Fruit fly (Drosophila melanogaster) whole organism, embryonic: ENCODE data around the gene Dora.

ENCODE experiments used
- Blimp-1 ChIP-seq: fragments of 200-800 bp; sonication (Bioruptor generic); optimal IDR thresholded peaks from 3 replicates; lab custom pipeline; 2018; ENCODE audit warnings: missing biosample characterization, missing genetic modification characterization, mild to moderate bottlenecking, moderate library complexity, missing genetic modification reagents
- BtbVII ChIP-seq: fragments of 200-800 bp; sonication (Bioruptor generic); optimal IDR thresholded peaks from 3 replicates; lab custom pipeline; 2017; ENCODE audit warnings: missing biosample characterization, mild to moderate bottlenecking, missing genetic modification characterization
- CG10979 ChIP-seq: fragments of 200-800 bp; sonication (Bioruptor generic); optimal IDR thresholded peaks from 2 replicates; lab custom pipeline; 2018; ENCODE audit warnings: missing biosample characterization, mild to moderate bottlenecking, missing genetic modification characterization, moderate library complexity
- CG11504 ChIP-seq: fragments of 200-800 bp; sonication (Bioruptor generic); optimal IDR thresholded peaks from 3 replicates; lab custom pipeline; 2019; ENCODE audit warnings: missing biosample characterization, mild to moderate bottlenecking, missing genetic modification characterization, moderate library complexity
- CG14710 ChIP-seq: fragments of 200-800 bp; sonication (Bioruptor generic); optimal IDR thresholded peaks from 3 replicates; lab custom pipeline; 2019; ENCODE audit warnings: missing biosample characterization, mild to moderate bottlenecking, missing genetic modification characterization, moderate library complexity
- CG1529 ChIP-seq: fragments of 200-800 bp; sonication (Bioruptor generic); optimal IDR thresholded peaks from 3 replicates; lab custom pipeline; 2018; ENCODE audit warnings: missing biosample characterization, missing genetic modification characterization
- CG17361 ChIP-seq: fragments of 200-800 bp; sonication (Bioruptor generic); IDR thresholded peaks from 3 replicates; pipeline ENCODE4 v1.3.6; 2022; ENCODE audit warnings: missing biosample characterization, missing genetic modification characterization
- CG18262 ChIP-seq: fragments of 200-800 bp; optimal IDR thresholded peaks from 3 replicates; lab custom pipeline; 2019; ENCODE audit warnings: missing biosample characterization, mild to moderate bottlenecking, missing genetic modification characterization, moderate library complexity
- CG2678 ChIP-seq: fragments of 200-800 bp; sonication (Bioruptor generic); optimal IDR thresholded peaks from 3 replicates; lab custom pipeline; 2019; ENCODE audit warnings: missing biosample characterization, mild to moderate bottlenecking, missing genetic modification characterization, moderate library complexity
- CG2712 ChIP-seq: fragments of 200-800 bp; optimal IDR thresholded peaks from 3 replicates; lab custom pipeline; 2019; ENCODE audit warnings: missing biosample characterization, mild to moderate bottlenecking, missing genetic modification characterization, moderate library complexity
- CG30403 ChIP-seq: fragments of 200-800 bp; sonication (Bioruptor generic); optimal IDR thresholded peaks from 3 replicates; lab custom pipeline; 2016; ENCODE audit warnings: missing biosample characterization, missing genetic modification characterization
- CG4424 ChIP-seq: fragments of 200-800 bp; sonication (Bioruptor generic); optimal IDR thresholded peaks from 3 replicates; lab custom pipeline; 2016; ENCODE audit warnings: missing biosample characterization, missing genetic modification characterization
- CG4730 ChIP-seq: fragments of 200-800 bp; sonication (Bioruptor generic); IDR thresholded peaks from 2 replicates; pipeline ENCODE4 v1.3.6; 2022; ENCODE audit warnings: missing biosample characterization, missing genetic modification characterization
- CG6791 ChIP-seq: fragments of 200-800 bp; sonication (Bioruptor generic); IDR thresholded peaks from 3 replicates; pipeline ENCODE4 v1.3.6; 2022; ENCODE audit warnings: missing biosample characterization, missing genetic modification characterization; ENCODE audit not compliant: partially characterized antibody
- CG7556 ChIP-seq: fragments of 200-800 bp; sonication (Bioruptor generic); optimal IDR thresholded peaks from 2 replicates; lab custom pipeline; 2017; ENCODE audit warnings: missing biosample characterization, mild to moderate bottlenecking, missing genetic modification characterization
- Ets65A ChIP-seq: fragments of 200-800 bp; sonication (Bioruptor generic); peaks from one replicate; lab custom pipeline; 2016; ENCODE audit warnings: missing biosample characterization, missing genetic modification characterization
- Ets97D ChIP-seq: fragments of 200-800 bp; sonication (Bioruptor generic); optimal IDR thresholded peaks from 3 replicates; lab custom pipeline; 2016; ENCODE audit warnings: missing biosample characterization, missing genetic modification characterization
- Hr51 ChIP-seq, 2 experiments: fragments of 200-800 bp; sonication (Bioruptor generic); optimal IDR thresholded peaks; 2 replicates in 1 of 2; 3 replicates in 1 of 2; lab custom pipeline; 2016 to 2018; ENCODE audit warnings: missing biosample characterization in 2 of 2, missing genetic modification characterization in 2 of 2, mild to moderate bottlenecking in 1 of 2, moderate library complexity in 1 of 2
- Hsf ChIP-seq: fragments of 200-800 bp; sonication (Bioruptor generic); optimal IDR thresholded peaks from 3 replicates; lab custom pipeline; 2016; ENCODE audit warnings: missing biosample characterization, missing genetic modification characterization
- Med ChIP-seq: fragments of 200-800 bp; sonication (Bioruptor generic); peaks from one replicate; lab custom pipeline; 2016; ENCODE audit warnings: missing biosample characterization, missing genetic modification characterization, mild to moderate bottlenecking, inconsistent platforms, moderate library complexity
- Oli ChIP-seq: fragments of 200-800 bp; sonication (Bioruptor generic); optimal IDR thresholded peaks from 2 replicates; lab custom pipeline; 2018; ENCODE audit warnings: missing biosample characterization, mild to moderate bottlenecking, missing genetic modification characterization, moderate library complexity
- Pdp1 ChIP-seq, 2 experiments: fragments of 200-800 bp; sonication (Bioruptor generic); optimal IDR thresholded peaks; 3 replicates each; lab custom pipeline; 2016; ENCODE audit warnings: missing biosample characterization in 2 of 2, missing genetic modification characterization in 2 of 2, mild to moderate bottlenecking in 1 of 2, moderate library complexity in 1 of 2
- Ravus ChIP-seq: fragments of 200-800 bp; sonication (Bioruptor generic); IDR thresholded peaks from 2 replicates; pipeline ENCODE4 v1.3.6; 2022; ENCODE audit warnings: missing biosample characterization, missing genetic modification characterization
- Sox100B ChIP-seq: fragments of 200-800 bp; sonication (Bioruptor generic); optimal IDR thresholded peaks from 3 replicates; lab custom pipeline; 2018; ENCODE audit warnings: missing biosample characterization, mild to moderate bottlenecking, missing genetic modification characterization
- Sox102F ChIP-seq: fragments of 200-800 bp; sonication (Bioruptor generic); optimal IDR thresholded peaks from 2 replicates; lab custom pipeline; 2018; ENCODE audit warnings: missing biosample characterization, mild to moderate bottlenecking, missing genetic modification characterization, moderate library complexity
- Vsx1 ChIP-seq: fragments of 200-800 bp; sonication (Bioruptor generic); optimal IDR thresholded peaks from 2 replicates; lab custom pipeline; 2017; ENCODE audit warnings: missing biosample characterization, mild to moderate bottlenecking, missing genetic modification characterization, missing genetic modification reagents
- Xrp1 ChIP-seq: fragments of 200-800 bp; sonication (Bioruptor generic); IDR thresholded peaks from 2 replicates; pipeline ENCODE4 v1.3.6; 2022; ENCODE audit warnings: missing biosample characterization, missing genetic modification characterization
- ac ChIP-seq: fragments of 200-800 bp; sonication (Bioruptor generic); optimal IDR thresholded peaks from 3 replicates; lab custom pipeline; 2017; ENCODE audit warnings: missing biosample characterization, mild to moderate bottlenecking, missing genetic modification characterization
- bbx ChIP-seq: fragments of 200-800 bp; sonication (Bioruptor generic); IDR thresholded peaks from 2 replicates; pipeline ENCODE4 v1.3.6; 2022; ENCODE audit warnings: missing biosample characterization, missing genetic modification characterization; ENCODE audit not compliant: partially characterized antibody
- bsh ChIP-seq, 2 experiments: fragments of 200-800 bp; sonication (Bioruptor generic); optimal IDR thresholded peaks; 2 replicates each; lab custom pipeline; 2017 to 2018; ENCODE audit warnings: mild to moderate bottlenecking in 2 of 2, missing biosample characterization in 2 of 2, missing genetic modification characterization in 2 of 2, moderate library complexity in 1 of 2
- caup ChIP-seq: fragments of 200-800 bp; sonication (Bioruptor generic); optimal IDR thresholded peaks from 3 replicates; lab custom pipeline; 2017; ENCODE audit warnings: missing biosample characterization, mild to moderate bottlenecking, missing genetic modification characterization, moderate library complexity; ENCODE audit not compliant: severe bottlenecking
- dmrt99B ChIP-seq: fragments of 200-800 bp; sonication (Bioruptor generic); optimal IDR thresholded peaks from 2 replicates; lab custom pipeline; 2018; ENCODE audit warnings: missing biosample characterization, mild to moderate bottlenecking, missing genetic modification characterization, moderate library complexity
- dpn ChIP-seq, 2 experiments: fragments of 200-800 bp; sonication (Bioruptor generic); optimal IDR thresholded peaks; 3 replicates each; lab custom pipeline; 2016; ENCODE audit warnings: missing biosample characterization in 2 of 2, missing genetic modification characterization in 2 of 2
- eve ChIP-seq, 2 experiments: fragments of >200 bp; optimal IDR thresholded peaks; 2 replicates each; lab custom pipeline; 2017; ENCODE audit warnings: missing biosample characterization in 2 of 2, missing genetic modification characterization in 2 of 2
- ewg ChIP-seq: fragments of 200-800 bp; sonication (Bioruptor generic); optimal IDR thresholded peaks from 3 replicates; lab custom pipeline; 2017; ENCODE audit warnings: mild to moderate bottlenecking, missing biosample characterization, missing genetic modification reagents, missing genetic modification characterization
- gem ChIP-seq: fragments of 200-800 bp; sonication (Bioruptor generic); optimal IDR thresholded peaks from 2 replicates; lab custom pipeline; 2019; ENCODE audit warnings: missing biosample characterization, mild to moderate bottlenecking, missing genetic modification characterization, moderate library complexity
- mirr ChIP-seq: fragments of 200-800 bp; sonication (Bioruptor generic); optimal IDR thresholded peaks from 3 replicates; lab custom pipeline; 2018; ENCODE audit warnings: missing biosample characterization, mild to moderate bottlenecking, missing genetic modification characterization
- nmo ChIP-seq: fragments of 200-800 bp; sonication (Bioruptor generic); optimal IDR thresholded peaks from 2 replicates; lab custom pipeline; 2018; ENCODE audit warnings: missing biosample characterization, mild to moderate bottlenecking, missing genetic modification characterization, moderate library complexity
- phol ChIP-seq: fragments of 200-800 bp; sonication (Bioruptor generic); optimal IDR thresholded peaks from 3 replicates; lab custom pipeline; 2018; ENCODE audit warnings: missing biosample characterization, mild to moderate bottlenecking, missing genetic modification characterization, moderate library complexity
- sens ChIP-seq: fragments of 200-800 bp; sonication (Bioruptor generic); peaks from one replicate; lab custom pipeline; 2016; ENCODE audit warnings: missing biosample characterization, missing genetic modification characterization
- slp2 ChIP-seq: fragments of 200-800 bp; sonication (Bioruptor generic); optimal IDR thresholded peaks from 2 replicates; lab custom pipeline; 2016; ENCODE audit warnings: missing biosample characterization, missing genetic modification characterization
- tio ChIP-seq: fragments of 200-800 bp; sonication (Bioruptor generic); optimal IDR thresholded peaks from 2 replicates; lab custom pipeline; 2017; ENCODE audit warnings: missing biosample characterization, missing genetic modification characterization, inconsistent platforms

Dora gene

DNA sequence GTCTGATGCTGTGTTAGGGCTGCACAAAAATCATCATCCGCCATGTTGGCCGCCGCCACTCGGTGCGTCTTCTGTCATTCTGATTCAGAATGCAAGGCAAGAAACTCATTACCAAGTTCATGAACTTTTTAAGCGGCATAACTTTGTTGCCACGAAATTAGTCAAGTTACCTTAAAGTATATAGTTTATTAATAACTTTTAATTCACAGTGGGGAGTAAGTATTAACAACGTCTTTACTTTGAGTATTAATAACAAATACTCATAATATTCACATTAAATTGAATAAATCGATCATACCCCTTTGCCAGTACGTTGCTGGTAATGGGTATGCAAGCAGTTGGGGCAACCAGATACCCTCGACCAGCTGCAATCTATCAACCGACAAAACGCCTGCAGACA lies 53.8 kb downstream of the Dora start:
- no peak for TF ChIP-seq Vsx1 (GFP tag; lab: Kevin White, UChicago)
- TF ChIP-seq Med, result peak; percentile 22
- TF ChIP-seq dpn (GFP tag; optimal IDR thresholded peaks at IDR 0.05; lab: Kevin White, UChicago), result no peak
- no peak for TF ChIP-seq CG4730 (GFP tag; lab: Robert Waterston, UW)

DNA sequence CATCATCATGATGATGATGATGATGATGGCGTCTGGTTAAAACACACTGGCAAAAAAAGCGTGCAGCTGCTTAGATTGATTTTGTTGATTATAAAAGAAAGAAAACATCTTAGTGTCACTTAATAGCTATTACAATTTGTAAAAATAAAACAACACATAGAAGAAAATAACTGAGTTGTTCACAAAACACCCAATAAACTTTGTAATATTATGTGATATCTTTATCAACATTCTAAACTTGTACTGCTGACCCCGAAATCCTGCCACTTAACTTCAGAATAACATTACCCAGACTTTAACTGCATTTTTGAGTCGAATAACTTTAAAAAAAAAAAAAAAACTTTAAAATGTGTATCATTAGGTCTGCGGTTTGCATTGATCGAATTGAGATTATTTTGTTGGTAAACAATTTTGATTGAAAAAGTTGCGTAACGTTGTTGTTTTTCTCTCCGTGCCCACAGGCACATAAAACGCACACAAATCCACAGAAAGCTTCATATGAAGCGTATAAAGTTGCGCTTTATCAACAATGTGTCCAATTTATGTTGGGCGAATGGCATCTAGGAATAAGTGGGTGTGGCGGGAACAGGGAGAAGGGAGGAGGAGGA lies 55.8 kb downstream of the Dora start:
- TF ChIP-seq dmrt99B (tag; lab: Kevin White, UChicago) (peak; percentile 12), CG1529 (GFP tag; lab: Kevin White, UChicago) (no peak), phol (peak; percentile 24), nmo (peak; percentile 18), CG10979 (peak; percentile 4), Hsf (GFP tag; lab: Kevin White, UChicago) (peak; percentile 2), Oli (tag; lab: Kevin White, UChicago) (peak; percentile 15), CG2678 (tag; lab: Kevin White, UChicago) (peak; percentile 12), bbx (GFP tag; lab: Robert Waterston, UW) (no peak), Sox102F (peak; percentile 32), CG6791 (GFP tag; lab: Robert Waterston, UW) (no peak), ac (GFP tag; lab: Kevin White, UChicago) (no peak), CG2712 (tag; lab: Kevin White, UChicago) (peak; percentile 28), Ets65A (GFP tag; lab: Kevin White, UChicago) (peak; percentile 79), Ets97D (no peak), Ravus (no peak), CG11504 (tag; lab: Kevin White, UChicago) (peak; percentile 19), CG14710 (tag; lab: Kevin White, UChicago) (peak; percentile 2), CG7556 (peak; percentile 3), Xrp1 (0 out of 2 replicates have a peak, but pooled peaks have one; percentile 11), CG18262 (tag; lab: Kevin White, UChicago) (peak; percentile 46), caup (GFP tag; lab: Kevin White, UChicago) (no peak), BtbVII (GFP tag; lab: Kevin White, UChicago) (no peak), gem (tag; lab: Kevin White, UChicago) (peak; percentile 27), slp2 (GFP tag; lab: Kevin White, UChicago) (no peak), Pdp1 (GFP tag; optimal IDR thresholded peaks at IDR 0.05; lab: Kevin White, UChicago) (peak in 1 of 2 experiments; percentile 71), bsh (GFP tag; optimal IDR thresholded peaks at IDR 0.05; lab: Kevin White, UChicago) (peak in 1 of 2 experiments; percentile 23), ewg (GFP tag; lab: Kevin White, UChicago) (no peak), CG30403 (GFP tag; lab: Kevin White, UChicago) (peak; percentile 7), Blimp-1 (GFP tag; lab: Kevin White, UChicago) (peak; percentile 24), eve (GFP tag; optimal IDR thresholded peaks at IDR 0.05; lab: Kevin White, UChicago) (peak in 1 of 2 experiments; percentile 70), Hr51 (GFP tag; optimal IDR thresholded peaks at IDR 0.05; lab: Kevin White, UChicago) (peak in 1 of 2 experiments; percentile 3), Sox100B (GFP tag; lab: Kevin White, UChicago) (peak; percentile 25), sens (GFP tag; lab: Kevin White, UChicago) (peak; percentile 72), CG17361 (GFP tag; lab: Robert Waterston, UW) (0 out of 3 replicates have a peak, but pooled peaks have one; percentile 38), CG4424 (GFP tag; lab: Kevin White, UChicago) (peak; percentile 27), tio (GFP tag; lab: Kevin White, UChicago) (peak; percentile 23), mirr (GFP tag; lab: Kevin White, UChicago) (no peak)
